Worm (Caenorhabditis elegans): ENCODE measurements around the gene F45E1.4.

F45E1.4 gene

DNA sequence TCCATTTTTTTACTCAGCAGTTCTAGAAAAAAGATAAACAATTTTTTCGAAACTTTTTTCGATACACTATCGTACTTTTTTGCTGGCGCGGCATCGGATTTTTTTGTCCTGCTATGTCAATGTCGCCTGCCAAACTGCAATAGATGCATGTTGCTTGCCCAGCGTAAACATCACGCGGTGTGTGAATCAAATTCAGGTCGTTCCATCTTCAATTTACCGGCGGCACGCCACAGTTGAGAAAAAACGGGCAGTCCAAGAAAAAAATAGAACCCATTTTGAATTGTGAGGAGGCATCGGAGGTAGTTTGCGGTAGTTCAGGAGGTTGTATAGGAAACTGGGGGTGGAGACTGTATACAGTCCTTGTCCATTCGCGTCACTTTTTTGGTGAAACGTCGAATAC, 32.7 kb downstream of the F45E1.4 start:
- no peak for TF ChIP-seq T26A8.4 (GFP tag; IDR thresholded peaks at IDR 0.05)
- TF ChIP-seq hlh-11 (tag; optimal IDR thresholded peaks at IDR 0.05): peak; percentile 70
- TF ChIP-seq lim-7 (GFP tag; IDR thresholded peaks at IDR 0.05): no peak
- no peak for TF ChIP-seq ctbp-1 (GFP tag; IDR thresholded peaks at IDR 0.05)
- no peak for TF ChIP-seq madf-9 (GFP tag; conservative IDR thresholded peaks at IDR 0.05)
- peak; percentile 78 for TF ChIP-seq hlh-30 (tag; optimal IDR thresholded peaks at IDR 0.05; ENCODE audit: insufficient read depth)
- TF ChIP-seq duxl-1 (tag; optimal IDR thresholded peaks at IDR 0.05; ENCODE audit: poor library complexity): no peak
- TF ChIP-seq mdt-29 (GFP tag; IDR thresholded peaks at IDR 0.05): peak; percentile 16; the same call in 1 of the 2 replicates
- TF ChIP-seq mes-2 (tag; optimal IDR thresholded peaks at IDR 0.05; ENCODE audit: poor library complexity, severe bottlenecking): no peak
- TF ChIP-seq nhr-28 (tag; optimal IDR thresholded peaks at IDR 0.05): peak; percentile 23
- no peak for TF ChIP-seq nhr-77 (tag; optimal IDR thresholded peaks at IDR 0.05)
- no peak for TF ChIP-seq nhr-25 (tag; optimal IDR thresholded peaks at IDR 0.05; ENCODE audit: borderline replicate concordance, insufficient read depth)
- no peak for TF ChIP-seq nhr-41 (GFP tag; IDR thresholded peaks at IDR 0.05)
- no peak for TF ChIP-seq ZK546.5 (tag; optimal IDR thresholded peaks at IDR 0.05)
- TF ChIP-seq zip-11 (GFP tag; IDR thresholded peaks at IDR 0.05): no peak
- TF ChIP-seq T20F7.1 (GFP tag; optimal IDR thresholded peaks at IDR 0.05): no peak
- TF ChIP-seq lin-38 (GFP tag; IDR thresholded peaks at IDR 0.05): no peak
- TF ChIP-seq ztf-11 (tag; optimal IDR thresholded peaks at IDR 0.05): no peak
- TF ChIP-seq arid-1 (GFP tag; conservative IDR thresholded peaks at IDR 0.05): no peak
- TF ChIP-seq dpl-1 (GFP tag; optimal IDR thresholded peaks at IDR 0.05): no peak
- no peak for TF ChIP-seq dmd-9 (GFP tag; IDR thresholded peaks at IDR 0.05)
- TF ChIP-seq lin-1 (GFP tag; IDR thresholded peaks at IDR 0.05): no peak
- peak; percentile 42; the same call in 1 of the 2 replicates for TF ChIP-seq egl-43 (GFP tag; IDR thresholded peaks at IDR 0.05)
- no peak for TF ChIP-seq Y75B8A.6 (GFP tag; IDR thresholded peaks at IDR 0.05)
- TF ChIP-seq zfp-3 (GFP tag; conservative IDR thresholded peaks at IDR 0.05): 0 out of 2 replicates have a peak, but pooled peaks have one; percentile 27
- no peak for TF ChIP-seq rbr-2 (tag; optimal IDR thresholded peaks at IDR 0.05)
- TF ChIP-seq lin-15B (tag; optimal IDR thresholded peaks at IDR 0.05): no peak
- no peak for TF ChIP-seq madf-5 (GFP tag; IDR thresholded peaks at IDR 0.05)
- TF ChIP-seq ama-1 (optimal IDR thresholded peaks at IDR 0.05): peak; percentile 88
- TF ChIP-seq aha-1 (tag): peak; percentile 63
- TF ChIP-seq spr-3 (GFP tag; optimal IDR thresholded peaks at IDR 0.05): no peak
- TF ChIP-seq dmd-6 (GFP tag; IDR thresholded peaks at IDR 0.05): peak; percentile 55
- TF ChIP-seq pqm-1 (tag; optimal IDR thresholded peaks at IDR 0.05): no peak
- no peak for TF ChIP-seq nhr-76 (tag; optimal IDR thresholded peaks at IDR 0.05)
- TF ChIP-seq F37D6.2 (tag; optimal IDR thresholded peaks at IDR 0.05): no peak
- no peak for TF ChIP-seq F44E2.7 (GFP tag; IDR thresholded peaks at IDR 0.05)
- TF ChIP-seq D1046.2 (GFP tag; IDR thresholded peaks at IDR 0.05): peak; percentile 22; the same call in 1 of the 2 replicates
- TF ChIP-seq unc-130 (GFP tag; optimal IDR thresholded peaks at IDR 0.05): no peak
- no peak for TF ChIP-seq nhr-237 (tag; optimal IDR thresholded peaks at IDR 0.05)
- no peak for TF ChIP-seq ceh-82 (tag; optimal IDR thresholded peaks at IDR 0.05)
- no peak for TF ChIP-seq ceh-28 (tag; optimal IDR thresholded peaks at IDR 0.05)
- TF ChIP-seq ZK337.2 (GFP tag; IDR thresholded peaks at IDR 0.05): no peak
- no peak for TF ChIP-seq sdz-12 (GFP tag; optimal IDR thresholded peaks at IDR 0.05)
- peak in 1 of 2 experiments; percentile 5 for TF ChIP-seq hif-1 (tag; optimal IDR thresholded peaks at IDR 0.05)
- no peak for TF ChIP-seq ceh-62 (tag; optimal IDR thresholded peaks at IDR 0.05)
- no peak for TF ChIP-seq ceh-32 (tag; optimal IDR thresholded peaks at IDR 0.05; ENCODE audit: poor library complexity)
- TF ChIP-seq pha-4 (GFP tag; IDR thresholded peaks at IDR 0.05): 0 out of 2 replicates have a peak, but pooled peaks have one; percentile 6
- TF ChIP-seq pha-4 (tag; optimal IDR thresholded peaks at IDR 0.05): peak; percentile 10
- TF ChIP-seq egl-27 (tag; optimal IDR thresholded peaks at IDR 0.05): no peak
- TF ChIP-seq mxl-2 (GFP tag; conservative IDR thresholded peaks at IDR 0.05): no peak
- TF ChIP-seq dve-1 (tag; optimal IDR thresholded peaks at IDR 0.05; ENCODE audit: insufficient read depth): peak; percentile 31
